Worm (Caenorhabditis elegans) whole organism, late embryonic: ENCODE measurements around the gene T12A7.10.

Experiments
- C08G9.2 ChIP-seq: sonication (generic microtip); optimal IDR thresholded peaks from 2 replicates; lab custom pipeline; 2016; ENCODE audit warnings: mild to moderate bottlenecking, missing genetic modification characterization, moderate library complexity, missing compliant biosample characterization
- F13H6.1 ChIP-seq: sonication (generic microtip); optimal IDR thresholded peaks from 2 replicates; lab custom pipeline; 2016; ENCODE audit warnings: missing genetic modification characterization, missing compliant biosample characterization
- K02D7.2 ChIP-seq: sonication (generic microtip); optimal IDR thresholded peaks from 2 replicates; lab custom pipeline; 2017; ENCODE audit warnings: mild to moderate bottlenecking, missing genetic modification characterization, missing compliant biosample characterization
- K09A11.1 ChIP-seq: sonication (generic microtip); optimal IDR thresholded peaks from 2 replicates; lab custom pipeline; 2017; ENCODE audit warnings: antibody characterized with exemption, mild to moderate bottlenecking, missing genetic modification characterization, missing compliant biosample characterization; ENCODE audit not compliant: insufficient read depth
- T23F11.4 ChIP-seq: fragments of 200-800 bp; sonication (Bioruptor generic); optimal IDR thresholded peaks from 2 replicates; lab custom pipeline; 2018; ENCODE audit warnings: mild to moderate bottlenecking, missing genetic modification characterization, missing compliant biosample characterization
- ahr-1 ChIP-seq: sonication (generic microtip); optimal IDR thresholded peaks from 2 replicates; lab custom pipeline; 2016; ENCODE audit warnings: missing genetic modification characterization, missing compliant biosample characterization
- ama-1 ChIP-seq: fragments of 150-350 bp; optimal IDR thresholded peaks from 2 replicates; lab custom pipeline; 2014
- ceh-14 ChIP-seq: sonication (generic microtip); optimal IDR thresholded peaks from 2 replicates; lab custom pipeline; 2016; ENCODE audit warnings: missing genotype, missing genetic modification characterization, missing compliant biosample characterization
- ceh-19 ChIP-seq: fragments of 200-800 bp; sonication (Bioruptor generic); optimal IDR thresholded peaks from 2 replicates; lab custom pipeline; 2018; ENCODE audit warnings: mild to moderate bottlenecking, missing genetic modification characterization, missing compliant biosample characterization
- ceh-34 ChIP-seq: sonication (generic microtip); optimal IDR thresholded peaks from 2 replicates; lab custom pipeline; 2016; ENCODE audit warnings: mild to moderate bottlenecking, missing genetic modification characterization, missing compliant biosample characterization
- ceh-6 ChIP-seq: fragments of 200-800 bp; sonication (Bioruptor generic); optimal IDR thresholded peaks from 2 replicates; lab custom pipeline; 2018; ENCODE audit warnings: mild to moderate bottlenecking, missing genetic modification characterization, missing compliant biosample characterization
- ceh-9 ChIP-seq: sonication (generic microtip); optimal IDR thresholded peaks from 2 replicates; lab custom pipeline; 2016; ENCODE audit warnings: mild to moderate bottlenecking, missing genetic modification characterization, inconsistent platforms, missing compliant biosample characterization
- che-1 ChIP-seq: sonication (generic microtip); optimal IDR thresholded peaks from 2 replicates; lab custom pipeline; 2016; ENCODE audit warnings: mild to moderate bottlenecking, missing genetic modification characterization, missing compliant biosample characterization
- dmd-4 ChIP-seq: sonication (generic microtip); optimal IDR thresholded peaks from 2 replicates; lab custom pipeline; 2016; ENCODE audit warnings: borderline replicate concordance, missing genetic modification characterization, missing compliant biosample characterization
- elt-2 ChIP-seq: sonication (generic microtip); optimal IDR thresholded peaks from 2 replicates; lab custom pipeline; 2016; ENCODE audit warnings: missing genetic modification reagents, missing genetic modification characterization, missing compliant biosample characterization
- fkh-6 ChIP-seq: sonication (generic microtip); optimal IDR thresholded peaks from 2 replicates; lab custom pipeline; 2016; ENCODE audit warnings: missing genetic modification characterization, missing compliant biosample characterization
- gmeb-2 ChIP-seq: sonication (generic microtip); optimal IDR thresholded peaks from 2 replicates; lab custom pipeline; 2016; ENCODE audit warnings: missing genetic modification characterization, inconsistent platforms, missing compliant biosample characterization
- hlh-13 ChIP-seq: fragments of 200-800 bp; sonication (Bioruptor generic); optimal IDR thresholded peaks from 2 replicates; lab custom pipeline; 2018; ENCODE audit warnings: mild to moderate bottlenecking, missing genetic modification characterization, missing compliant biosample characterization
- hlh-15 ChIP-seq: sonication (generic microtip); optimal IDR thresholded peaks from 2 replicates; lab custom pipeline; 2016; ENCODE audit warnings: missing genetic modification characterization, missing compliant biosample characterization
- hlh-30 ChIP-seq: sonication (generic microtip); optimal IDR thresholded peaks from 2 replicates; lab custom pipeline; 2017; ENCODE audit warnings: antibody characterized with exemption, missing genetic modification characterization, missing compliant biosample characterization; ENCODE audit not compliant: insufficient read depth
- hlh-6 ChIP-seq: sonication (generic microtip); optimal IDR thresholded peaks from 2 replicates; lab custom pipeline; 2016; ENCODE audit warnings: missing genotype, missing genetic modification characterization, missing compliant biosample characterization
- lin-11 ChIP-seq: fragments of 200-800 bp; sonication (Bioruptor generic); optimal IDR thresholded peaks from 2 replicates; lab custom pipeline; 2018; ENCODE audit warnings: mild to moderate bottlenecking, missing genetic modification characterization, missing compliant biosample characterization
- madf-2 ChIP-seq: sonication (generic microtip); optimal IDR thresholded peaks from 2 replicates; lab custom pipeline; 2017; ENCODE audit warnings: missing genetic modification characterization, missing compliant biosample characterization
- mec-3 ChIP-seq: sonication (generic microtip); optimal IDR thresholded peaks from 2 replicates; lab custom pipeline; 2016; ENCODE audit warnings: borderline replicate concordance, missing genetic modification characterization, missing compliant biosample characterization
- nhr-11 ChIP-seq: fragments of 150-350 bp; optimal IDR thresholded peaks from 2 replicates; lab custom pipeline; 2014; ENCODE audit warnings: missing biosample characterization, missing genetic modification characterization
- nhr-232 ChIP-seq: sonication (generic microtip); optimal IDR thresholded peaks from 2 replicates; lab custom pipeline; 2016; ENCODE audit warnings: missing genetic modification characterization, missing compliant biosample characterization
- npax-4 ChIP-seq: sonication (generic microtip); optimal IDR thresholded peaks from 2 replicates; lab custom pipeline; 2016; ENCODE audit warnings: missing genetic modification characterization, missing compliant biosample characterization
- odd-2 ChIP-seq: sonication (generic microtip); optimal IDR thresholded peaks from 2 replicates; lab custom pipeline; 2017; ENCODE audit warnings: antibody characterized with exemption, mild to moderate bottlenecking, missing genetic modification characterization, missing compliant biosample characterization
- pag-3 ChIP-seq: sonication (generic microtip); optimal IDR thresholded peaks from 2 replicates; lab custom pipeline; 2016; ENCODE audit warnings: missing compliant biosample characterization, missing genetic modification characterization, borderline replicate concordance
- pat-9 ChIP-seq: fragments of 200-800 bp; sonication (Bioruptor generic); optimal IDR thresholded peaks from 2 replicates; lab custom pipeline; 2018; ENCODE audit warnings: mild to moderate bottlenecking, missing genetic modification characterization, moderate library complexity, missing compliant biosample characterization
- pax-1 ChIP-seq: fragments of 150-350 bp; optimal IDR thresholded peaks from 2 replicates; lab custom pipeline; 2014; ENCODE audit warnings: missing biosample characterization, missing genetic modification characterization
- pha-2 ChIP-seq: sonication (generic microtip); optimal IDR thresholded peaks from 2 replicates; lab custom pipeline; 2017; ENCODE audit warnings: mild to moderate bottlenecking, missing genetic modification characterization, missing compliant biosample characterization
- pha-4 ChIP-seq: fragments of 150-350 bp; optimal IDR thresholded peaks from 2 replicates; lab custom pipeline; 2018; ENCODE audit warnings: missing biosample characterization, missing genetic modification reagents, missing genetic modification characterization
- pros-1 ChIP-seq: fragments of 150-350 bp; optimal IDR thresholded peaks from 2 replicates; lab custom pipeline; 2014; ENCODE audit warnings: missing biosample characterization, missing genetic modification reagents, missing genetic modification characterization
- ref-2 ChIP-seq: sonication (generic microtip); optimal IDR thresholded peaks from 2 replicates; lab custom pipeline; 2016; ENCODE audit warnings: missing genetic modification characterization, missing compliant biosample characterization
- sdc-2 ChIP-seq: sonication (generic microtip); optimal IDR thresholded peaks from 2 replicates; lab custom pipeline; 2016; ENCODE audit warnings: missing genotype, missing genetic modification characterization, missing compliant biosample characterization
- sox-4 ChIP-seq: sonication (generic microtip); optimal IDR thresholded peaks from 2 replicates; lab custom pipeline; 2017; ENCODE audit warnings: mild to moderate bottlenecking, missing genetic modification characterization, inconsistent platforms, missing compliant biosample characterization
- tbx-2 ChIP-seq: sonication (generic microtip); optimal IDR thresholded peaks from 2 replicates; lab custom pipeline; 2016; ENCODE audit warnings: missing genetic modification characterization, missing compliant biosample characterization
- unc-42 ChIP-seq: sonication (generic microtip); optimal IDR thresholded peaks from 2 replicates; lab custom pipeline; 2016; ENCODE audit warnings: missing genotype, missing genetic modification characterization, missing compliant biosample characterization
- unc-55 ChIP-seq: sonication (generic microtip); optimal IDR thresholded peaks from 2 replicates; lab custom pipeline; 2017; ENCODE audit warnings: missing biosample characterization, missing genetic modification reagents, missing genetic modification characterization

T12A7.10 gene

DNA sequence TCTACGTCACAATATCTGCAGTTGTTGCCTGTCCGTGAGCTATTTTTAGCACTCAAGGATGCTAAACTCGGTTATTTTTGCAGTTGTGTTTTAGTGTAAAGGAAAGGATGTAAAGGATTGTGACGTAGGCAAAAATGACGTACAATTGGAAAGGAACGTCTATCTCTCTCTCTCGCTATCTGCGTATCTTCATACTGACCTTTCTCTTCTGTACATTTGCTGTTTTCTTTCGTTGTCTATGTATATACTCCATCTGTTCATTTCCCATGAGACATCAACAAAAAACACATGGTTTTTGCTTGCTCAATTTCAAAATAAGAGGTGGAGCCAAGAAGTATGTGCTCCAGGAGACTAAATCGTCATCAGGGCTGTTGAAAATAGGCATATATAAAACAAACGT is 10.6 kb downstream of the T12A7.10 start:
- peak; percentile 38 for TF ChIP-seq hlh-30 (tag; lab: Kevin White, UChicago)
- TF ChIP-seq F13H6.1 = no peak

DNA sequence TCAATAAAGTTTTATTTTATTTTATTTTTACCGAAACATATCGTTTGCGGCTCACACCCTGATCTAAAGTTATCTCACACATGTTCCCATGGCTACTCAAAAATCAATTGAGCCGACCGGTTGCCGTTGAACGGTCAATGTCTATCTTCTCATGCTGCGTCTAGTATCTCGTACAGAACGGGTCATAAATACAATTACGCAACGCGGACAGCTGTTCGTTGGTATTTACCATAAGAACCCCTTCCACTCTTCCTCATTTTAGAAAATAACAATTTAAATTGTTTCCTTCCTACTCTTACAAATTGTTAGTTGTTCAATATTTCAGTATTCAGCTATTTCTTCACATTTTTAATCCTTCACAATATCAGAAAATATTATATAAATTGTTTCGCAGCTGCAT is 11.1 kb downstream of the T12A7.10 start:
- TF ChIP-seq che-1 (tag; lab: Kevin White, UChicago) (no peak), pat-9 (tag; lab: Kevin White, UChicago) (no peak), nhr-232 (tag; lab: Kevin White, UChicago) (no peak), odd-2 (tag; lab: Kevin White, UChicago) (no peak), T23F11.4 (GFP tag; lab: Kevin White, UChicago) (no peak), elt-2 (tag; lab: Kevin White, UChicago) (no peak), C08G9.2 (tag; lab: Kevin White, UChicago) (no peak), ceh-19 (no peak)

DNA sequence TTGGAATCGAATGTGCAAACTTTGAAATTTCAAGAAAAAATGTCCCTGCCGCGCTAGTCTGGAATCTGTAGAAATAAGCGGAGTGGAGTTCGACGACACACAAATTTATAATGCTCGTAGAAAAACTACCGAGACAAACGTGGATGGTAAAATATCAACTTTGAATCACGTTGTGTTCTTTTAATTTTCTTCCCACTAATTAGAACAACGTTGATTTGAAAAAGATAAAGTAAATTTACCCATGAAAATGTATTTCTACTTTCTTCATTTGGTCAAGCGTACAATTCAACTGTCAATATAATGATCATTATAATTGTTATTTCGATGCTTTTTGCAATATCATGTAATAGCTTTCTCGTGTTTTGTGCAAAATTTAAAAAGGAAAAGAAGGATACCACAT is 12.5 kb downstream of the T12A7.10 start, which contains the start of gene K01A6.5:
K01A6.5 (plus strand) TSS at position 301 of the 400 bp plus-strand sequence.
- TF ChIP-seq pag-3 (tag; lab: Kevin White, UChicago) = no peak
- no peak for TF ChIP-seq dmd-4
- no peak for TF ChIP-seq pax-1 (tag; lab: Kevin White, UChicago)
- no peak for TF ChIP-seq nhr-11
- no peak for TF ChIP-seq K02D7.2 (tag; lab: Kevin White, UChicago)
- TF ChIP-seq K09A11.1 (tag; lab: Kevin White, UChicago) = no peak
- no peak for TF ChIP-seq ref-2 (tag; lab: Kevin White, UChicago)
- no peak for TF ChIP-seq che-1 (tag; lab: Kevin White, UChicago)
- no peak for TF ChIP-seq pha-2
- no peak for TF ChIP-seq hlh-15 (tag; lab: Kevin White, UChicago)
- TF ChIP-seq npax-4 (tag; lab: Kevin White, UChicago) = no peak
- no peak for TF ChIP-seq pha-4 (tag; lab: Kevin White, UChicago)
- TF ChIP-seq elt-2 (tag; lab: Kevin White, UChicago) = no peak
- TF ChIP-seq madf-2 (tag; lab: Kevin White, UChicago) = no peak
- TF ChIP-seq ceh-6 (GFP tag; lab: Kevin White, UChicago) = no peak
- TF ChIP-seq hlh-6 (tag; lab: Kevin White, UChicago) = no peak
- TF ChIP-seq ceh-34 (tag; lab: Kevin White, UChicago) = no peak

DNA sequence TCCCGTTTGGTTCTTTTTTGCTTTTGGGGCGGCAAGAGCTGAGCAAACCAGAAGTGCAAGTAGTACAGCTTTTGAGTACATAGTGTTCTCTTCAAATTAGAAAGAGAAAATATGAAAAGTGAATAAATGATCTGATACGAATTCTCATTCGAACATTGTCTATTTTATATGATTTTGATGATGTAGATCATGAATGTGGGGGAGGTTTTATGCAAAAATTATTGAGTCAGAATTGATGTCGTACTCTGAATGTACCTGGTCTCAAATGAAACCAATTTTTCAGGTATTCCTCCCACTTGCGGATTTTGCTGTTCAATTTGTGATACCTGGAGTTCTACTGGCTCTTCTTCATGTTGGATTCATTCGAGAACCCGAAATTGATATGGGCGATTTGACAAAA is 14.7 kb downstream of the T12A7.10 start, which contains the start of gene K01A6.4:
K01A6.4 (minus strand) TSS at position 101 of the 400 bp plus-strand sequence.
- TF ChIP-seq T23F11.4 (GFP tag; lab: Kevin White, UChicago) (no peak), mec-3 (no peak), pros-1 (tag; lab: Kevin White, UChicago) (no peak), sdc-2 (tag; lab: Kevin White, UChicago) (no peak), hlh-13 (GFP tag; lab: Kevin White, UChicago) (no peak), unc-55 (GFP tag; lab: Kevin White, UChicago) (no peak), ahr-1 (tag; lab: Kevin White, UChicago) (no peak), fkh-6 (tag; lab: Kevin White, UChicago) (no peak), ceh-9 (tag; lab: Kevin White, UChicago) (no peak)
- TF ChIP-seq, all 69 proteins: peak for 0

DNA sequence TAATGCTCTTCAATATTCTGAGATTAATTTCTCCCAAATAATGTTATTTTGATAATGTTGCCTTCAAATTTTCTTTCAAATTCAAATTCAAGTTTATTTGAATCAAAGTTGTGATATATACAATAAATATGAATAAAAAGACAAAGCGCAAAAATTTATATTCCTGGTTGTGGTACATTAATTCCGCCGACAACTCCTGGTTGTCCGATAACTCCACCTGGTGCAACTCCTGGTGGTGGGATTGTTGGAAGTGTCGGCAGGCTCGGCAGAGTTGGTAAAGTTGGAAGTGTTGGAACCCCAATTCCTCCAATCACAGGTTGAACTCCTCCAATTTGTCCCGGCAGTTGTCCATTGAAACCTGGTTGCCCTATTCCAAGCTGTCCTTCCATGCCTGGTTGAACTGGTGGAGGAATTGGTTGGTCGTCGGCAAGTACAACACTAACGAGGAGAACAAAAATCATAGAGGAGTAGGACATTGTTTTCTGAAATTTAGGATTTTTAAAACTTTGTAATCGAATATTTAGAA is 16.7 kb downstream of the T12A7.10 start, which contains the start of gene K01A6.7:
K01A6.7 (minus strand) TSS at position 476 of the 526 bp plus-strand sequence.
- TF ChIP-seq tbx-2 = no peak
- TF ChIP-seq ama-1 (lab: Kevin White, UChicago) = no peak
- no peak for TF ChIP-seq npax-4 (tag; lab: Kevin White, UChicago)
- TF ChIP-seq unc-42 (tag; lab: Kevin White, UChicago) = no peak
- TF ChIP-seq ceh-9 (tag; lab: Kevin White, UChicago) = no peak
- TF ChIP-seq gmeb-2 (tag; lab: Kevin White, UChicago) = no peak
- no peak for TF ChIP-seq ceh-14 (tag; lab: Kevin White, UChicago)
- TF ChIP-seq sox-4 (tag; lab: Kevin White, UChicago) = no peak
- TF ChIP-seq lin-11 = no peak
- no peak for TF ChIP-seq pha-2
